Fruit fly (Drosophila melanogaster) whole organism, embryonic: ENCODE results near the gene bnl.

Source experiments
- Hr39 ChIP-seq: fragments of >200 bp; optimal IDR thresholded peaks from 2 replicates; lab custom pipeline; 2017
- sr ChIP-seq: fragments of 200-800 bp; sonication (Bioruptor generic); IDR thresholded peaks from 3 replicates; pipeline ENCODE4 v1.3.6; 2022; ENCODE audit warnings: missing biosample characterization, missing genetic modification characterization

DNA sequence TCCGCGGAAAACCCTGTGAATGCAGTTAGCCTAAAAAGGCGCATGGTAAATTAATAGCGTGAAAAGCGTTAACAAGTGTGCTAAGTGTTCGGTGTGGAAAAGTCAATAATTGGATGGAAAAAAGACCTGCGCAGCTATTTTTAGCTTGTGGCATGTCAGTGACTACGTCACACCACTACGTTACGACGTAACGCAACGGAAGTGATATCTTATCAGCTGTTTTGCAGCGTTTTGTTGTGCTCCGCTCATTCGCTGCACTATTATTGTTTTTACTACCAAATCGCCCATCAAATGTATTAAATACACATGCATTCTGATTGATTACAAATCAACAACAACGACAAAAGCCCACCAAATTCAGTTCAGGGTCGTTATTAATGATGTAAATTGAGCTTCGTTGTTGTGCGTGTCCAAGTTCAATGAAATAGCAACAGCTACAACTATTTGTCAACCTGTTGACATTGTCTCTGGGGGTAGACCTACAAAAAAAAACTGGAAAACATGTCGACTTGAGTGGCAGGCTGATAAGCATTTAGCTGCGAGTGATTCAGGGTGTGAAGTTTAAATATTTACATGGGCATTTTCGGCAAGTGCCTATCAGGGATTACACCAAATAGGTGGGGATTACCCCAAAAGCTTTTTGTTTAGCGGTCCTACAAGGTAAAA, 11.1 kb upstream of the bnl start:
- TF ChIP-seq Hr39 (lab: Kevin White, UChicago) (no peak), sr (GFP tag; lab: Robert Waterston, UW) (peak; percentile 20; the same call in 1 of the 3 replicates)
